Worm (Caenorhabditis elegans): Measurements from ENCODE around the gene H14A12.5.

- TF ChIP-seq nhr-11 (tag; optimal IDR thresholded peaks at IDR 0.05) (no peak), fos-1 (tag; optimal IDR thresholded peaks at IDR 0.05) (no peak), dmd-4 (tag; optimal IDR thresholded peaks at IDR 0.05) (no peak), nhr-25 (tag; optimal IDR thresholded peaks at IDR 0.05) (no peak)
Measured at ce11 chrIII:7463438-7464008, 5.4 kb downstream of the H14A12.5 start, which contains the start of gene H14A12.3.

Data from whole organism, L2 larva.